Worm (Caenorhabditis elegans) whole organism, L3 larva: ENCODE data around the gene F25D1.8.

ENCODE experiments used
- R02D3.7 ChIP-seq: fragments of 150-350 bp; optimal IDR thresholded peaks from 2 replicates; lab custom pipeline; 2014; ENCODE audit warnings: missing biosample characterization, missing genetic modification characterization
- ZK546.5 ChIP-seq: sonication (generic microtip); optimal IDR thresholded peaks from 2 replicates; lab custom pipeline; 2017; ENCODE audit warnings: missing biosample characterization, missing genetic modification characterization
- aly-2 ChIP-seq: fragments of 150-350 bp; optimal IDR thresholded peaks from 2 replicates; lab custom pipeline; 2014; ENCODE audit warnings: missing biosample characterization, missing genetic modification characterization
- ceh-16 ChIP-seq: sonication (generic microtip); optimal IDR thresholded peaks from 2 replicates; lab custom pipeline; 2017; ENCODE audit warnings: missing biosample characterization, missing genetic modification characterization
- ceh-28 ChIP-seq: fragments of 150-350 bp; optimal IDR thresholded peaks from 2 replicates; lab custom pipeline; 2014; ENCODE audit warnings: missing biosample characterization, missing genetic modification reagents, missing genetic modification characterization
- ceh-82 ChIP-seq: fragments of 150-350 bp; optimal IDR thresholded peaks from 2 replicates; lab custom pipeline; 2014; ENCODE audit warnings: missing biosample characterization, missing genetic modification characterization
- ceh-9 ChIP-seq: sonication (generic microtip); optimal IDR thresholded peaks from 2 replicates; lab custom pipeline; 2018; ENCODE audit warnings: missing biosample characterization, missing genetic modification characterization
- daf-12 ChIP-seq: fragments of 150-350 bp; optimal IDR thresholded peaks from 2 replicates; lab custom pipeline; 2014; ENCODE audit warnings: missing biosample characterization, missing genetic modification reagents, missing genetic modification characterization
- egl-27 ChIP-seq: sonication (generic microtip); optimal IDR thresholded peaks from 4 replicates; lab custom pipeline; 2017; ENCODE audit warnings: missing biosample characterization, missing genetic modification reagents, missing genetic modification characterization
- egl-5 ChIP-seq: fragments of 150-350 bp; optimal IDR thresholded peaks from 2 replicates; lab custom pipeline; 2017; ENCODE audit warnings: missing biosample characterization, missing genetic modification reagents, missing genetic modification characterization, inconsistent platforms
- elt-1 ChIP-seq: fragments of 150-350 bp; optimal IDR thresholded peaks from 2 replicates; lab custom pipeline; 2014; ENCODE audit warnings: missing biosample characterization, missing genetic modification characterization
- elt-2 ChIP-seq: sonication (generic microtip); optimal IDR thresholded peaks from 2 replicates; lab custom pipeline; 2016; ENCODE audit warnings: missing genetic modification reagents, mild to moderate bottlenecking, missing genetic modification characterization, missing compliant biosample characterization
- elt-3 ChIP-seq, 3 experiments: fragments of 150-350 bp in 1 of 3; sonication (generic microtip) in 2 of 3; optimal IDR thresholded peaks; 2 replicates in 2 of 3; 4 replicates in 1 of 3; lab custom pipeline; 2014 to 2017; ENCODE audit warnings: missing biosample characterization in 3 of 3, missing genetic modification characterization in 3 of 3
- eor-1 ChIP-seq, 2 experiments: fragments of 150-350 bp; optimal IDR thresholded peaks; 2 replicates each; lab custom pipeline; 2014 to 2018; ENCODE audit warnings: missing biosample characterization in 2 of 2, missing genetic modification characterization in 2 of 2
- fkh-2 ChIP-seq: fragments of 150-350 bp; optimal IDR thresholded peaks from 2 replicates; lab custom pipeline; 2014; ENCODE audit warnings: missing biosample characterization, missing genetic modification reagents, missing genetic modification characterization
- fos-1 ChIP-seq: fragments of 150-350 bp; optimal IDR thresholded peaks from 2 replicates; lab custom pipeline; 2014; ENCODE audit warnings: missing biosample characterization, missing genetic modification characterization
- hmg-11 ChIP-seq: sonication (generic microtip); optimal IDR thresholded peaks from 2 replicates; lab custom pipeline; 2016; ENCODE audit warnings: missing genetic modification characterization, missing compliant biosample characterization
- jun-1 ChIP-seq: fragments of 150-350 bp; optimal IDR thresholded peaks from 2 replicates; lab custom pipeline; 2014; ENCODE audit warnings: missing biosample characterization, missing genetic modification reagents, missing genetic modification characterization
- lin-15B ChIP-seq: fragments of 150-350 bp; optimal IDR thresholded peaks from 2 replicates; lab custom pipeline; 2014; ENCODE audit warnings: missing biosample characterization, missing genetic modification characterization
- lin-39 ChIP-seq: fragments of 150-350 bp; optimal IDR thresholded peaks from 2 replicates; lab custom pipeline; 2018; ENCODE audit warnings: missing biosample characterization, missing genetic modification reagents, missing genetic modification characterization
- lsy-12 ChIP-seq: sonication (generic microtip); optimal IDR thresholded peaks from 2 replicates; lab custom pipeline; 2016; ENCODE audit warnings: mild to moderate bottlenecking, missing genetic modification characterization, missing compliant biosample characterization
- mdl-1 ChIP-seq: fragments of 150-350 bp; optimal IDR thresholded peaks from 2 replicates; lab custom pipeline; 2014; ENCODE audit warnings: missing biosample characterization, missing genetic modification characterization
- mml-1 ChIP-seq: fragments of 150-350 bp; sonication (generic microtip); optimal IDR thresholded peaks from 3 replicates; lab custom pipeline; 2014; ENCODE audit warnings: missing biosample characterization, missing genetic modification characterization
- nhr-12 ChIP-seq: fragments of 150-350 bp; optimal IDR thresholded peaks from 2 replicates; lab custom pipeline; 2014; ENCODE audit warnings: missing biosample characterization, missing genetic modification characterization
- nhr-23 ChIP-seq: fragments of 150-350 bp; optimal IDR thresholded peaks from 2 replicates; lab custom pipeline; 2014; ENCODE audit warnings: missing biosample characterization, missing genetic modification reagents, missing genetic modification characterization
- nhr-25 ChIP-seq: sonication (generic microtip); optimal IDR thresholded peaks from 2 replicates; lab custom pipeline; 2017; ENCODE audit warnings: missing biosample characterization, missing genetic modification characterization
- nhr-28 ChIP-seq: fragments of 150-350 bp; optimal IDR thresholded peaks from 2 replicates; lab custom pipeline; 2014; ENCODE audit warnings: missing biosample characterization, missing genetic modification characterization
- nhr-43 ChIP-seq: sonication (generic microtip); optimal IDR thresholded peaks from 2 replicates; lab custom pipeline; 2016; ENCODE audit warnings: mild to moderate bottlenecking, missing genetic modification characterization, missing compliant biosample characterization; ENCODE audit not compliant: poor library complexity, severe bottlenecking
- nhr-76 ChIP-seq: fragments of 150-350 bp; sonication (generic microtip); optimal IDR thresholded peaks from 5 replicates; lab custom pipeline; 2014; ENCODE audit warnings: missing biosample characterization, missing genetic modification characterization
- nhr-77 ChIP-seq: fragments of 150-350 bp; optimal IDR thresholded peaks from 2 replicates; lab custom pipeline; 2014; ENCODE audit warnings: missing biosample characterization, missing genetic modification characterization
- pha-4 ChIP-seq: fragments of 150-350 bp; optimal IDR thresholded peaks from 2 replicates; lab custom pipeline; 2014; ENCODE audit warnings: missing biosample characterization, missing genetic modification reagents, missing genetic modification characterization
- pqm-1 ChIP-seq: fragments of 150-350 bp; optimal IDR thresholded peaks from 2 replicates; lab custom pipeline; 2017; ENCODE audit warnings: missing biosample characterization, missing genetic modification characterization, inconsistent platforms
- sea-2 ChIP-seq: fragments of 150-350 bp; sonication (generic microtip); optimal IDR thresholded peaks from 4 replicates; lab custom pipeline; 2014; ENCODE audit warnings: missing biosample characterization, missing genetic modification reagents, missing genetic modification characterization
- skn-1 ChIP-seq: fragments of 150-350 bp; optimal IDR thresholded peaks from 2 replicates; lab custom pipeline; 2014; ENCODE audit warnings: missing biosample characterization, missing genetic modification characterization
- snpc-4 ChIP-seq: fragments of 150-350 bp; optimal IDR thresholded peaks from 2 replicates; lab custom pipeline; 2014; ENCODE audit warnings: missing biosample characterization, missing genetic modification characterization
- tbx-2 ChIP-seq: sonication (generic microtip); optimal IDR thresholded peaks from 2 replicates; lab custom pipeline; 2016; ENCODE audit warnings: mild to moderate bottlenecking, missing genetic modification characterization, missing compliant biosample characterization
- unc-39 ChIP-seq: sonication (generic microtip); optimal IDR thresholded peaks from 4 replicates; lab custom pipeline; 2017; ENCODE audit warnings: missing biosample characterization, missing genetic modification characterization
- zag-1 ChIP-seq: fragments of 150-350 bp; optimal IDR thresholded peaks from 2 replicates; lab custom pipeline; 2014; ENCODE audit warnings: missing biosample characterization, missing genetic modification characterization
- ztf-11 ChIP-seq: fragments of 150-350 bp; optimal IDR thresholded peaks from 2 replicates; lab custom pipeline; 2014; ENCODE audit warnings: missing biosample characterization, missing genetic modification characterization
- ztf-4 ChIP-seq: fragments of 150-350 bp; optimal IDR thresholded peaks from 2 replicates; lab custom pipeline; 2014; ENCODE audit warnings: missing biosample characterization, missing genetic modification characterization

The F25D1.8 gene

DNA sequence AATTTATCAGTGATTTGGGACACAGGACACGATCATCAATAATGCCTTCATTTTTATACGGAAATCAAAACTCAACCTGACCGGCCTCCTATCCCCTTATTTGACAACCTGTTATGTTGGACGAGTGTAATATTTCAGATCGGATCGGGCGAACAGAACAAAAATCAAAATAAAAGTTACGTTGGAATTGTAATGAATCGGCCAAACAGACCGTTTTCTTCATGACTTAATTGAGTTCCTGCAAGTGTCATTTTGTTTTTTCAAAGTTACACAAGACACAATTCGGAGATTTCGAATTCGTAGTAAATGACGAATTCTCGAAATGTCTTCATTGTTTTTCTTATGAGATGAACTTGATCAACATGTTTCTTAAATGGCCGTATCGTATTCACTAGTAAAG is 16.0 kb downstream of the F25D1.8 start, which contains the start of gene F32G8.3:
Gene F32G8.3, minus strand, starts transcription at position 101 of the 400 bp plus-strand sequence.
- no peak for TF ChIP-seq lin-15B (tag; lab: Kevin White, UChicago)
- TF ChIP-seq ztf-4 (tag; lab: Kevin White, UChicago), result no peak
- no peak for TF ChIP-seq elt-2
- TF ChIP-seq sea-2 (GFP tag; lab: Kevin White, UChicago), result no peak
- no peak for TF ChIP-seq eor-1 (tag; optimal IDR thresholded peaks at IDR 0.05; lab: Kevin White, UChicago)
- TF ChIP-seq unc-39 (tag; lab: Kevin White, UChicago), result no peak
- TF ChIP-seq fkh-2 (tag; lab: Kevin White, UChicago), result no peak
- TF ChIP-seq daf-12 (tag; lab: Kevin White, UChicago), result no peak
- no peak for TF ChIP-seq ztf-11 (tag; lab: Kevin White, UChicago)
- TF ChIP-seq ceh-82 (tag; lab: Kevin White, UChicago), result no peak
- TF ChIP-seq zag-1 (tag; lab: Kevin White, UChicago), result no peak
- no peak for TF ChIP-seq hmg-11 (tag; lab: Kevin White, UChicago)
- no peak for TF ChIP-seq elt-3 (tag; optimal IDR thresholded peaks at IDR 0.05; lab: Kevin White, UChicago)
- TF ChIP-seq nhr-43 (tag; lab: Kevin White, UChicago), result no peak
- TF ChIP-seq fos-1 (tag; lab: Kevin White, UChicago), result no peak
- no peak for TF ChIP-seq pqm-1
- TF ChIP-seq nhr-76 (tag; lab: Kevin White, UChicago), result no peak
- TF ChIP-seq nhr-23 (tag; lab: Kevin White, UChicago), result no peak
- TF ChIP-seq jun-1 (tag; lab: Kevin White, UChicago), result no peak

DNA sequence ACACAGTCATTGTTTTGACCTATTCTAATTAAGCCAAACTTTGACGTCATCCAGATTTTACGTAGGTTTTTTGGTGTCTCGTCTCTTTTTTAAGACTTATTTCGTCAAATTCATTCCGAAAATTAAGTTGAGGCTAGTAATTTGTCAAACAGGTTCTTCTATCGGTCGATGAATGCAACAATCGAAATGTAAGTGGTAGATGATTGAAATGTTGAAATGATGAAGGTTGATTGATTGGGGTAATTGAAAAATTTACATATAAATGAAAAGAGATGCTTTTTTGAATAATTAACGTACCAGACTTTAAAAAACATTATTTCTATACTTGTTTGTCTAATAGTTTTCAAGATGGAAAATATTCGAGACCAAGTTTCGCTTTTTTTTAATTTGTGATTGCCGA is 17.1 kb downstream of the F25D1.8 start:
- TF ChIP-seq ztf-11 (tag; lab: Kevin White, UChicago) (no peak), R02D3.7 (tag; lab: Kevin White, UChicago) (no peak), nhr-76 (tag; lab: Kevin White, UChicago) (no peak)
- TF ChIP-seq, all 47 proteins: peak for 0

- TF ChIP-seq mdl-1 (tag; lab: Kevin White, UChicago) (no peak), nhr-23 (tag; lab: Kevin White, UChicago) (peak; percentile 40), elt-1 (tag; lab: Kevin White, UChicago) (no peak), aly-2 (tag; lab: Kevin White, UChicago) (no peak), elt-3 (tag; optimal IDR thresholded peaks at IDR 0.05; lab: Kevin White, UChicago) (peak in 1 of 3 experiments; percentile 55), nhr-25 (tag; lab: Kevin White, UChicago) (peak; percentile 24), skn-1 (no peak)
These were observed 17.9 kb downstream of the F25D1.8 start for ce11 chrV:10557094-10557493.

- no peak for TF ChIP-seq ceh-9 (tag; lab: Kevin White, UChicago)
- TF ChIP-seq tbx-2 (tag; lab: Kevin White, UChicago), result no peak
- no peak for TF ChIP-seq egl-27 (tag; lab: Kevin White, UChicago)
- no peak for TF ChIP-seq jun-1 (tag; lab: Kevin White, UChicago)
- no peak for TF ChIP-seq nhr-25 (tag; lab: Kevin White, UChicago)
- TF ChIP-seq nhr-77 (tag; lab: Kevin White, UChicago), result no peak
- no peak for TF ChIP-seq pha-4 (tag; lab: Kevin White, UChicago)
- TF ChIP-seq egl-5, result no peak
- TF ChIP-seq mml-1 (tag; lab: Kevin White, UChicago), result no peak
- no peak for TF ChIP-seq ceh-16 (tag; lab: Kevin White, UChicago)
- TF ChIP-seq lin-39 (tag; lab: Kevin White, UChicago), result no peak
- TF ChIP-seq ZK546.5, result no peak
- TF ChIP-seq ztf-11 (tag; lab: Kevin White, UChicago), result no peak
- TF ChIP-seq ceh-82 (tag; lab: Kevin White, UChicago), result no peak
- TF ChIP-seq snpc-4 (tag; lab: Kevin White, UChicago), result no peak
- no peak for TF ChIP-seq nhr-12
- no peak for TF ChIP-seq nhr-28 (tag; lab: Kevin White, UChicago)
- TF ChIP-seq ceh-28 (tag; lab: Kevin White, UChicago), result no peak
- TF ChIP-seq lsy-12, result no peak
These were observed 18.5 kb downstream of the F25D1.8 start, which contains the start of gene best-14 for ce11 chrV:10557676-10558075. TSS of gene best-14 (plus strand) at chrV:10557976.
